Worm (Caenorhabditis elegans): Measurements from ENCODE around the gene F01G10.9.
A peak's percentile ranks its signal among the peaks of the same experiment; 100 is the strongest.

Gene F01G10.9

DNA sequence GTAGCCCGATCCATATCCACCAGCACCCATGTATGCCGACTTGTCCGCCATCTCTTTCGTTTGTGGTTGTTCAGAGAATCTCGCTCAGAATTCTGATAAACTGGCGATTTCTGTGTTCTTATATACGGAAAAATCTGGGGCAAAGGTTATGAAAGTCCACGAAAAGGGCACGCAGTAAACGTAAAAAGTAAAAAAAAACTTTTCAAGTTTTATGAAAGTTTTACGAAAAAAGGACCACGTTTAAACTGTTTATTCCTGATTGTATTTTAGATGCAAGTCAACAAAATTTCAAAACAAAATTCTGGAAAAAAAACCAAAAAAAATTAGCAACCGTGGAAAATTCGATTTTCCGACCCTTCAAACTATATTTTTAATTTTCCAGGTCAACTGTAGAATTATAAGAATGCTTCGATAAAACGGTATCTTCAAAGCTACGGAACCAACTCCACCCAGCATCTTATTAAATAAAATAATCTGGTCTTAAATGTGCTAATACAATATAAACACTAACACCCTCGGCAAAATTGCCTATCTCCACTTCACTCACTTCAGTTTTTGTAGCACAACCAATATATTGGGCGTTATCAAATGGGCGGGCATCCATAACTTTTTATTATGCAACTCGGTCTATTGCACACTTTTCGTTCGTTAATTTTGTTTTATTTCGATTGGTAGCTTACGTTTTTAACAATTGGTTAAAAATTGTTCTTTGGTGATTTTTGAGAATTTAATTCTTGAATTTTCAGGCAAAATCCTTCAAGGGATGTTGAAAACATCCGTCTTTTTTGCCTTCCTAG lies 9.9 kb upstream of the F01G10.9 start, which contains the start of the genes nspd-7 and Y43C5A.2:
nspd-7 (minus strand) TSS at position 51 of the 797 bp plus-strand sequence.
Y43C5A.2 (plus strand) TSS at position 747 of the 797 bp plus-strand sequence.
- peak; percentile 69 for TF ChIP-seq elt-2 (tag; optimal IDR thresholded peaks at IDR 0.05)
- no peak for TF ChIP-seq efl-1 (optimal IDR thresholded peaks at IDR 0.05)
- peak in 1 of 2 experiments; percentile 24 for TF ChIP-seq efl-1 (GFP tag; optimal IDR thresholded peaks at IDR 0.05 in 1 of 2)
- TF ChIP-seq isw-1 (GFP tag; IDR thresholded peaks at IDR 0.05): no peak
- TF ChIP-seq lin-15B (tag; optimal IDR thresholded peaks at IDR 0.05): no peak

DNA sequence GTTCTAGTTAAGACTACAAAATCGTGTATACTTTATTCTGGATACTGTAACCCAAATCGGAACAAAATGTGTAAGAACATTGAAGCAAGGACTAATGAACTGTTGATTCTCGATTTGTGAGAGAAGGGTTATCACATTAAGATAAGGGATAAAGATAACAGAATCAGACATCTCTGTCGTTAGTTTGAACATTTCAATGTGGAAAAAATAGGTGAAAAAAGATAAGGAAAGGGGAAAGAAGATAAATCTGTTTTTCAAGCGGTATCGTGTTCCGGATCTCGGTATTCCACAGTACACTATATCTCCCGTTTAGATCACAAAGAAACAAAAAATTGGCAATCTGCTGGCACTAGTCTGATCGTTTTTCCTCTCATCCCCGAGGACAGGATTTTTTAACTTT lies 1.6 kb upstream of the F01G10.9 start:
- TF ChIP-seq skn-1 (tag; optimal IDR thresholded peaks at IDR 0.05) (no peak), F16B12.6 (tag; optimal IDR thresholded peaks at IDR 0.05) (no peak), xbp-1 (tag; optimal IDR thresholded peaks at IDR 0.05) (no peak), sptf-1 (tag; optimal IDR thresholded peaks at IDR 0.05) (no peak), nhr-28 (tag; optimal IDR thresholded peaks at IDR 0.05) (no peak), lin-14 (GFP tag; optimal IDR thresholded peaks at IDR 0.05) (peak; percentile 49), lsy-2 (tag; optimal IDR thresholded peaks at IDR 0.05) (peak in 1 of 2 experiments; percentile 19), blmp-1 (tag; optimal IDR thresholded peaks at IDR 0.05) (peak; percentile 79), nhr-85 (tag) (peak; percentile 79), grh-1 (GFP tag; IDR thresholded peaks at IDR 0.05) (no peak), zip-4 (GFP tag; optimal IDR thresholded peaks at IDR 0.05) (no peak), elt-3 (tag; optimal IDR thresholded peaks at IDR 0.05) (peak in 4 of 6 experiments; percentile 64 to 94 (median 82)), egl-13 (tag; optimal IDR thresholded peaks at IDR 0.05) (no peak), ceh-90 (tag; optimal IDR thresholded peaks at IDR 0.05) (no peak), efl-3 (GFP tag; optimal IDR thresholded peaks at IDR 0.05) (no peak), mep-1 (tag; optimal IDR thresholded peaks at IDR 0.05) (no peak), hlh-4 (tag; optimal IDR thresholded peaks at IDR 0.05) (no peak), snu-23 (GFP tag; optimal IDR thresholded peaks at IDR 0.05) (no peak), nhr-12 (tag; optimal IDR thresholded peaks at IDR 0.05) (no peak), fkh-4 (tag; optimal IDR thresholded peaks at IDR 0.05; ENCODE audit: borderline replicate concordance) (no peak), dpl-1 (GFP tag; optimal IDR thresholded peaks at IDR 0.05) (no peak)

DNA sequence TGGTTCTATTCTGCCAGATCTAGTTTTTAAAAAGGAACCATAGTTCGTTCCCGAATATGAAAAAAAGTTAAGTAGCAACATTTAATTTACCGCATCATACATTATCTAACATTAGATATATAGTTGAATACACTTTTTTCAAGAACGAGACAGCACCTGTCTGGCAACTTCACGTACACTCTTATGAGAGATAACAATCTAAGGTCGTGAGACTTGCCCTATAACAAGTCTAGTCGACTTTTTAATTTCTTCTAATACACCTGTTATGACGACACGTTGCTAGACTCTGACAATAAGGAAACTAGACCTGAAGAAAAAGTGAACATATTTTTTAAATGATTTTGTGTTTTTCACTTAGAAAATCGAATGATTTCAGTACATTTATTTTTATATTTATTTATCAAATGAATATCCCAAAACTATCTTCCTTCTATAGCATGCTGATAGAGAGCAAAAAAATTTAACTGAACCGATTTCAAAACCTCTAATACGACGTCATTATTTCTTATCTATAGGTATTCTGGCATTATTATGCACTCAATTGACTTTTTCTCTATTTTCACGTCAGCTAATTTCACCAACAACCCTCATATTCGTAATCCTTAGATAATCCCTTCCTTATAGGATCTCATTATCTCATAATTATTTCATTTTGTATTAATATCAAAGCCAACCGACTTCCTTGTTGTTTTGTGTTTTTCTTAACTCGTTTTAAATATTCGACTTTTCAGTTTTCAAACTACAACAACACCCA lies 6.4 kb downstream of the F01G10.9 start:
- TF ChIP-seq sox-4 (tag; optimal IDR thresholded peaks at IDR 0.05) (no peak), lin-13 (GFP tag; optimal IDR thresholded peaks at IDR 0.05) (no peak), efl-1 (optimal IDR thresholded peaks at IDR 0.05) (no peak), efl-1 (GFP tag; optimal IDR thresholded peaks at IDR 0.05 in 1 of 2) (peak in 1 of 2 experiments; percentile 77), pax-3 (tag; optimal IDR thresholded peaks at IDR 0.05) (peak; percentile 60), dsc-1 (tag; optimal IDR thresholded peaks at IDR 0.05) (peak; percentile 98), ceh-88 (GFP tag; IDR thresholded peaks at IDR 0.05) (0 out of 2 replicates have a peak, but pooled peaks have one; percentile 6), irx-1 (tag; optimal IDR thresholded peaks at IDR 0.05) (no peak), fkh-4 (tag; optimal IDR thresholded peaks at IDR 0.05; ENCODE audit: borderline replicate concordance) (no peak), C34B4.2 (tag; optimal IDR thresholded peaks at IDR 0.05) (no peak), lin-15B (tag; optimal IDR thresholded peaks at IDR 0.05) (peak; percentile 11), tlp-1 (tag; optimal IDR thresholded peaks at IDR 0.05) (no peak)

DNA sequence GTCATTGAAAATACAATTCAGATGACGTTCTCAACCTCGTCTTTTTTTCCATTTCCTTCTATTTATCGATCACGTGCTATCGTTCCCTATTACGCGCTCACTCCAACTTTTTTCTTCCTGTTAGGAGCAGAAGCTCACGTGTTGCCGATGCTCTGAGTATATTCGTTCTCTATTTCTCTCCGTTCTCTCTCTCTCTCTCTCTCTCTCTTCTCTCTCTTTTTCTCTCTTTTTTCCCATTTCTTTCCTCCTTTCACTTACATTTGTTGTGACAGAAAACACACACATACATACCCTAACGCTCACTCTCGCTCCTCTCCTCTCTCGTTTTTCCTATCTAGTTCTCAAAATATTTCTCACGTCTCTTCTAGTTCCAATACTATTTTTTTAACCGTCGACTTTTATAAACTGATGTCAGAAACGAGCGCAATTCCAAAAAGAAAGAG lies 7.1 kb downstream of the F01G10.9 start:
- TF ChIP-seq efl-1 (optimal IDR thresholded peaks at IDR 0.05): peak; percentile 77 to 84
- TF ChIP-seq efl-1 (GFP tag; optimal IDR thresholded peaks at IDR 0.05 in 1 of 2): peak; percentile 60 to 95
- TF ChIP-seq lin-14 (GFP tag; optimal IDR thresholded peaks at IDR 0.05): peak; percentile 100
- peak; percentile 91 for TF ChIP-seq xbp-1 (tag; optimal IDR thresholded peaks at IDR 0.05)
- TF ChIP-seq sox-4 (tag; optimal IDR thresholded peaks at IDR 0.05): peak; percentile 93
- no peak for TF ChIP-seq alr-1 (tag; optimal IDR thresholded peaks at IDR 0.05; ENCODE audit: borderline replicate concordance)
- no peak for TF ChIP-seq hlh-4 (tag; optimal IDR thresholded peaks at IDR 0.05)
- peak; percentile 78 for TF ChIP-seq nhr-237 (tag; optimal IDR thresholded peaks at IDR 0.05)
- peak; percentile 93 for TF ChIP-seq fkh-10 (GFP tag; optimal IDR thresholded peaks at IDR 0.05)
- no peak for TF ChIP-seq lin-15B (tag; optimal IDR thresholded peaks at IDR 0.05)
- peak; percentile 19 for TF ChIP-seq vab-15 (tag; optimal IDR thresholded peaks at IDR 0.05)
- peak; percentile 87 for TF ChIP-seq pax-3 (tag; optimal IDR thresholded peaks at IDR 0.05)
- no peak for TF ChIP-seq ces-1 (GFP tag; optimal IDR thresholded peaks at IDR 0.05)
- TF ChIP-seq nhr-28 (tag; optimal IDR thresholded peaks at IDR 0.05): no peak
- no peak for TF ChIP-seq ceh-63 (GFP tag; optimal IDR thresholded peaks at IDR 0.05)
- peak; percentile 91 for TF ChIP-seq nhr-19 (GFP tag; conservative IDR thresholded peaks at IDR 0.05)
- peak; percentile 23 for TF ChIP-seq hpl-2 (GFP tag; optimal IDR thresholded peaks at IDR 0.05)
- peak; percentile 73 for TF ChIP-seq aly-2 (tag; optimal IDR thresholded peaks at IDR 0.05)
- TF ChIP-seq zag-1 (tag; optimal IDR thresholded peaks at IDR 0.05): peak; percentile 67
- peak; percentile 87 for TF ChIP-seq lin-13 (GFP tag; optimal IDR thresholded peaks at IDR 0.05)

Data from whole organism, L1 larva.